Worm (Caenorhabditis elegans) whole organism, L4/young adult: ENCODE measurements around the gene smap-1.

Experiments used
- W03F9.2 ChIP-seq: fragments of 150-350 bp; optimal IDR thresholded peaks from 2 replicates; lab custom pipeline; 2014; ENCODE audit warnings: missing biosample characterization, missing genetic modification characterization
- dao-5 ChIP-seq: sonication (generic microtip); optimal IDR thresholded peaks from 2 replicates; lab custom pipeline; 2016; ENCODE audit warnings: missing genotype, missing genetic modification characterization, moderate library complexity, missing compliant biosample characterization
- him-1 ChIP-seq: sonication (generic microtip); optimal IDR thresholded peaks from 2 replicates; lab custom pipeline; 2016; ENCODE audit warnings: missing genotype, missing genetic modification reagents, missing genetic modification characterization, missing compliant biosample characterization

The smap-1 gene

DNA sequence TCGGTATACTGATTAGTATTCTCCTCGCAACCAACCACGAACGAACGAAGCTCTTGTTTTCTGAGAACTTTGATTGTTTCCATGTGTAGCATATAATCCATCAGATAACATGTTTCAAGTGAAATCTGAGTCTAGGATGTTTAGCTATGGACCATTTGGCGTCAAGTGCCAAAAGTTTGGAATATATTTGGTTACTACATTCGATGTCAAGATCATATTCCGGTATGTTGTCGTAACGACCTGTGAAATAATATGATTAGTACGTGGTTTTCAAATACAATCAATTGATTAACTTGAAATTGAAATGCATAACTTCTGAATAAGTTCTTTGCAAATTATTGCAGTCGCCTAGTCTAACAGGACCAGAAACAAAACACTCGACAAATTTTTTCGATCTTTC lies 48.6 kb downstream of the smap-1 start, which contains the start of gene Y39A1A.17:
Gene Y39A1A.17 (minus strand): TSS at position 101 of the 400 bp plus-strand sequence.
- TF ChIP-seq him-1 (tag; lab: Kevin White, UChicago), result no peak
- TF ChIP-seq W03F9.2 (tag; lab: Kevin White, UChicago), result no peak
- TF ChIP-seq dao-5 (tag; lab: Kevin White, UChicago), result no peak

DNA sequence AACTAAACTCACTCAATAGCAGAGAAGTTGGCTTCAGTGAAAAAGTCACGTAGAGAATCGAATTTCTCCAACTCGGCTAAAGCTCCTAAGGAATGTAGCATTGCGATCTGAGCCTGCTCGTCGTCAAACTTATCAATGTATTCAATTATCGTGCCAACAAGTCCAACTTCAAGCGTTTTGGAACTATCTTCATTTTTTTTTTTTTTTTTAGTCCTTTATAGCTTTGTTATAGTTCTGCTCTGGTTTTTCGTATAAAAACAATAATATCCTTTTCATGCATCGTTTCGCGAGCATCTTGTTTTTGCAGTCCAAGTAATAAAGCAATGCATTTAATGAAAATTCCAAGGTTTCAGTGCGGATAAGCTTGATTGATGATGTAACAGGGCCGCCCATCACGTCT lies 50.5 kb downstream of the smap-1 start, which contains the start of gene Y39A1A.31:
Gene Y39A1A.31 (minus strand): TSS at position 101 of the 400 bp plus-strand sequence.
- TF ChIP-seq W03F9.2 (tag; lab: Kevin White, UChicago), result no peak
- TF ChIP-seq dao-5 (tag; lab: Kevin White, UChicago), result no peak
- TF ChIP-seq him-1 (tag; lab: Kevin White, UChicago), result no peak
